Worm (Caenorhabditis elegans) whole organism, young adult: Measurements from ENCODE around the gene nhr-267.

ENCODE experiments used
- snpc-1.3 ChIP-seq: sonication (generic microtip); optimal IDR thresholded peaks from 2 replicates; lab custom pipeline; 2017; ENCODE audit warnings: missing genetic modification characterization, mild to moderate bottlenecking, missing compliant biosample characterization, antibody characterized with exemption, moderate library complexity, missing genotype, missing genetic modification reagents; ENCODE audit not compliant: insufficient read depth
- unc-130 ChIP-seq: sonication (generic microtip); optimal IDR thresholded peaks from 2 replicates; lab custom pipeline; 2016; ENCODE audit warnings: missing genetic modification reagents, missing genetic modification characterization, missing compliant biosample characterization

DNA sequence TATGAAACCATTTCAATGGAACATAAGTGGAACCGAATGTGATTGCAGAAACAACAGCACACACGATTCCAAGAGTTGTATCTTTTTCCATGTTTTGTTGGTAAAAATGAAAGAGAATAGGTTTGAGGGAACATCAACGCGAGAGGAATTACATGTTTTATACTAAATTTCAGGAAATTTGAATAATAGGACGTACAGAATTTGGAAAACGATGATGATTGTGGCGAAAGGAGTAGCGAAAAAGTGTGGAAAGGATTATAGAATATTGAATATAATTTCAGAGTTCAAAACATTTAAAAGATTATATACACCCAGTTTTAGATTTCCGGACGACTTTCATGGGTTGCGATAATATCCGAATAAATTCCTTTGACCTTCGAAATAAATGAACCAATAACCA is 22.8 kb upstream of the nhr-267 start, which contains the start of gene F49C12.6:
- TF ChIP-seq unc-130 (no peak), snpc-1.3 (tag; lab: Kevin White, UChicago) (no peak)
